Fruit fly (Drosophila melanogaster) whole organism, prepupa: Measurements from ENCODE around the gene GCS1.

ENCODE experiments used
- CG10669 ChIP-seq: fragments of 200-800 bp; sonication (Bioruptor generic); optimal IDR thresholded peaks from 3 replicates; lab custom pipeline; 2018; ENCODE audit warnings: missing biosample characterization, mild to moderate bottlenecking, missing genetic modification characterization, moderate library complexity
- CG15336 ChIP-seq: fragments of 200-800 bp; sonication (Bioruptor generic); IDR thresholded peaks from 2 replicates; pipeline ENCODE4 v1.3.6; 2022; ENCODE audit warnings: missing biosample characterization, missing genetic modification characterization
- CG1621 ChIP-seq: fragments of 200-800 bp; sonication (Bioruptor generic); optimal IDR thresholded peaks from 3 replicates; lab custom pipeline; 2018; ENCODE audit warnings: missing biosample characterization, mild to moderate bottlenecking, missing genetic modification characterization
- CG3032 ChIP-seq: fragments of 200-800 bp; optimal IDR thresholded peaks from 2 replicates; lab custom pipeline; 2019; ENCODE audit warnings: missing biosample characterization, mild to moderate bottlenecking, missing genetic modification characterization, moderate library complexity
- CG32006 ChIP-seq: fragments of 200-800 bp; sonication (Bioruptor generic); optimal IDR thresholded peaks from 3 replicates; lab custom pipeline; 2017; ENCODE audit warnings: missing biosample characterization, mild to moderate bottlenecking, missing genetic modification characterization
- CG3919 ChIP-seq: fragments of 200-800 bp; sonication (Bioruptor generic); optimal IDR thresholded peaks from 3 replicates; lab custom pipeline; 2016; ENCODE audit warnings: missing biosample characterization, missing genetic modification characterization
- CG4318 ChIP-seq: fragments of 200-800 bp; sonication (Bioruptor generic); optimal IDR thresholded peaks from 3 replicates; lab custom pipeline; 2017; ENCODE audit warnings: missing biosample characterization, mild to moderate bottlenecking, missing genetic modification characterization
- CG6163 ChIP-seq: fragments of 200-800 bp; sonication (Bioruptor generic); IDR thresholded peaks from 3 replicates; pipeline ENCODE4 v1.3.6; 2022; ENCODE audit warnings: missing biosample characterization, missing genetic modification characterization
- CG6276 ChIP-seq: fragments of 200-800 bp; sonication (Bioruptor generic); optimal IDR thresholded peaks from 2 replicates; lab custom pipeline; 2017; ENCODE audit warnings: missing biosample characterization, mild to moderate bottlenecking, missing genetic modification characterization
- CG6808 ChIP-seq: fragments of 200-800 bp; sonication (Bioruptor generic); optimal IDR thresholded peaks from 3 replicates; lab custom pipeline; 2017; ENCODE audit warnings: missing biosample characterization, missing genetic modification characterization, mild to moderate bottlenecking, moderate library complexity, missing genetic modification reagents
- CG7368 ChIP-seq: fragments of 200-800 bp; sonication (Bioruptor generic); optimal IDR thresholded peaks from 3 replicates; lab custom pipeline; 2016; ENCODE audit warnings: missing biosample characterization, missing genetic modification characterization
- CG9139 ChIP-seq: fragments of 200-800 bp; sonication (Bioruptor generic); optimal IDR thresholded peaks from 3 replicates; lab custom pipeline; 2017; ENCODE audit warnings: missing biosample characterization, mild to moderate bottlenecking, missing genetic modification characterization
- Eip75B ChIP-seq: fragments of 200-800 bp; sonication (Bioruptor generic); optimal IDR thresholded peaks from 3 replicates; lab custom pipeline; 2016; ENCODE audit warnings: missing biosample characterization, missing genetic modification characterization
- Eip78C ChIP-seq: fragments of 200-800 bp; sonication (Bioruptor generic); peaks from one replicate; lab custom pipeline; 2016; ENCODE audit warnings: missing biosample characterization, missing genetic modification characterization
- Eip93F ChIP-seq: fragments of 200-800 bp; sonication (Bioruptor generic); optimal IDR thresholded peaks from 2 replicates; lab custom pipeline; 2016; ENCODE audit warnings: missing biosample characterization, mild to moderate bottlenecking, missing genetic modification characterization
- Ets21C ChIP-seq: fragments of 200-800 bp; sonication (Bioruptor generic); optimal IDR thresholded peaks from 3 replicates; lab custom pipeline; 2016; ENCODE audit warnings: missing biosample characterization, missing genetic modification characterization
- Gug ChIP-seq: fragments of 200-800 bp; sonication (Bioruptor generic); IDR thresholded peaks from 2 replicates; pipeline ENCODE4 v1.3.6; 2022; ENCODE audit warnings: missing biosample characterization, missing genetic modification characterization
- Hr4 ChIP-seq: fragments of 200-800 bp; sonication (Bioruptor generic); optimal IDR thresholded peaks from 3 replicates; lab custom pipeline; 2016; ENCODE audit warnings: missing biosample characterization, missing genetic modification characterization
- Met ChIP-seq: fragments of 200-800 bp; sonication (Bioruptor generic); optimal IDR thresholded peaks from 3 replicates; lab custom pipeline; 2016; ENCODE audit warnings: missing biosample characterization, missing genetic modification characterization
- OdsH ChIP-seq: fragments of 200-800 bp; sonication (Bioruptor generic); optimal IDR thresholded peaks from 3 replicates; lab custom pipeline; 2016; ENCODE audit warnings: missing biosample characterization, missing genetic modification characterization
- Smox ChIP-seq: fragments of 200-800 bp; sonication (Bioruptor generic); optimal IDR thresholded peaks from 3 replicates; lab custom pipeline; 2016; ENCODE audit warnings: missing biosample characterization, missing genetic modification characterization
- Sox14 ChIP-seq: fragments of 200-800 bp; sonication (Bioruptor generic); optimal IDR thresholded peaks from 3 replicates; lab custom pipeline; 2016; ENCODE audit warnings: missing biosample characterization, missing genetic modification characterization
- Sox15 ChIP-seq: fragments of 200-800 bp; sonication (Bioruptor generic); optimal IDR thresholded peaks from 3 replicates; lab custom pipeline; 2016; ENCODE audit warnings: missing biosample characterization, missing genetic modification characterization
- achi ChIP-seq: fragments of 200-800 bp; sonication (Bioruptor generic); optimal IDR thresholded peaks from 3 replicates; lab custom pipeline; 2016; ENCODE audit warnings: missing biosample characterization, missing genetic modification characterization
- cyc ChIP-seq: fragments of 200-800 bp; sonication (Bioruptor generic); optimal IDR thresholded peaks from 3 replicates; lab custom pipeline; 2016; ENCODE audit warnings: missing biosample characterization, missing genetic modification characterization
- dsx ChIP-seq: fragments of 200-800 bp; optimal IDR thresholded peaks from 3 replicates; lab custom pipeline; 2019; ENCODE audit warnings: missing biosample characterization, mild to moderate bottlenecking, missing genetic modification characterization, moderate library complexity; ENCODE audit not compliant: poor library complexity, severe bottlenecking
- eg ChIP-seq: fragments of 200-800 bp; sonication (Bioruptor generic); IDR thresholded peaks from 3 replicates; pipeline ENCODE4 v1.3.6; 2022; ENCODE audit warnings: missing biosample characterization, missing genetic modification characterization
- esn ChIP-seq: fragments of 200-800 bp; sonication (Bioruptor generic); optimal IDR thresholded peaks from 2 replicates; lab custom pipeline; 2016; ENCODE audit warnings: missing biosample characterization, mild to moderate bottlenecking, missing genetic modification characterization, moderate library complexity
- fkh ChIP-seq: fragments of 200-800 bp; sonication (Bioruptor generic); optimal IDR thresholded peaks from 3 replicates; lab custom pipeline; 2017; ENCODE audit warnings: missing biosample characterization, mild to moderate bottlenecking, missing genetic modification characterization, moderate library complexity
- lz ChIP-seq: fragments of 200-800 bp; sonication (Bioruptor generic); optimal IDR thresholded peaks from 3 replicates; lab custom pipeline; 2016; ENCODE audit warnings: missing biosample characterization, missing genetic modification characterization
- net ChIP-seq: fragments of 200-800 bp; sonication (Bioruptor generic); optimal IDR thresholded peaks from 3 replicates; lab custom pipeline; 2016; ENCODE audit warnings: missing biosample characterization, missing genetic modification characterization
- pdm3 ChIP-seq: fragments of 200-800 bp; sonication (Bioruptor generic); optimal IDR thresholded peaks from 3 replicates; lab custom pipeline; 2016; ENCODE audit warnings: missing biosample characterization, missing genetic modification characterization
- salr ChIP-seq, 2 experiments: fragments of 200-800 bp; sonication (Bioruptor generic); optimal IDR thresholded peaks; 3 replicates each; lab custom pipeline; 2016 to 2018; ENCODE audit warnings: missing biosample characterization in 2 of 2, missing genetic modification characterization in 2 of 2, mild to moderate bottlenecking in 1 of 2
- spab ChIP-seq: fragments of 200-800 bp; sonication (Bioruptor generic); optimal IDR thresholded peaks from 2 replicates; lab custom pipeline; 2017; ENCODE audit warnings: missing biosample characterization, mild to moderate bottlenecking, missing genetic modification characterization, missing genetic modification reagents
- ss ChIP-seq, 2 experiments: fragments of 200-800 bp; sonication (Bioruptor generic); optimal IDR thresholded peaks; 2 replicates in 1 of 2; 3 replicates in 1 of 2; lab custom pipeline; 2017 to 2018; ENCODE audit warnings: mild to moderate bottlenecking in 2 of 2, missing biosample characterization in 2 of 2, missing genetic modification characterization in 2 of 2, moderate library complexity in 1 of 2
- svp ChIP-seq: fragments of 200-800 bp; sonication (Bioruptor generic); peaks from one replicate; lab custom pipeline; 2016; ENCODE audit warnings: missing biosample characterization, missing genetic modification characterization
- topi ChIP-seq: fragments of 200-800 bp; sonication (Bioruptor generic); optimal IDR thresholded peaks from 3 replicates; lab custom pipeline; 2016; ENCODE audit warnings: missing biosample characterization, missing genetic modification characterization

The GCS1 gene

DNA sequence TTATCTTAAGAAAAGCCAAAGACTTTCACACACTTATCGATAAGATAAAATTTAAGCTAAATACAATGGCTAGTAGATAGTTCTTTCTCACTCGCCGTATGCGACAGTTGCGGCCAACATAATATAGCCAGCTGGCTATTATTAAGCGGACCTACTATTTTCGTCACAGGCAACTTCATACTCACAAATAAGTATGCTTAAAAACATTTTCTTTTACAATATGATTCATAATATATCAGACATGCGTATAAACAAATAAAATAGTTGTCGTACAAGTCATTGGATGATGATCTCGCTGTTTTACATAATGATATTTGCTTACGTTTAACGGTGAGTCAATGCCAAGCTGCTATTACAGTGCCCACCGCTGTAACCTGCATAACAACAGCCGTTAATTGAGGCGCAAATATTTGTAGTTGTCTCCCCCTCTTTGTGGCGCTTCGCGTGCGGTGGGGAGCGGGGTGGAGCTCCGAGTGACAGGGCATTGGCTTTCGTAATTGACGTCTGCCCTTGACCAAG is 21.5 kb downstream of the GCS1 start (continued):
- TF ChIP-seq CG6276 (peak; percentile 79), topi (peak; percentile 72), pdm3 (GFP tag; lab: Kevin White, UChicago) (peak; percentile 83), fkh (GFP tag; lab: Kevin White, UChicago) (peak; percentile 97), Smox (GFP tag; lab: Kevin White, UChicago) (peak; percentile 70), net (peak; percentile 74), CG4318 (peak; percentile 69), salr (GFP tag; optimal IDR thresholded peaks at IDR 0.05; lab: Kevin White, UChicago) (peak in 1 of 2 experiments; percentile 54), spab (GFP tag; lab: Kevin White, UChicago) (peak; percentile 51), Hr4 (GFP tag; lab: Kevin White, UChicago) (peak; percentile 84), Eip75B (GFP tag; lab: Kevin White, UChicago) (peak; percentile 73), dsx (GFP tag; lab: Kevin White, UChicago) (peak; percentile 60), CG10669 (peak; percentile 79), CG3032 (tag; lab: Kevin White, UChicago) (peak; percentile 68), Ets21C (GFP tag; lab: Kevin White, UChicago) (peak; percentile 58), CG6163 (GFP tag; lab: Robert Waterston, UW) (peak; percentile 72), CG1621 (tag; lab: Kevin White, UChicago) (peak; percentile 74), Sox15 (GFP tag; lab: Kevin White, UChicago) (peak; percentile 64), Met (peak; percentile 75)
- TF ChIP-seq, all 60 proteins: peak for 57

- TF ChIP-seq Sox14 (peak; percentile 23), fkh (GFP tag; lab: Kevin White, UChicago) (peak; percentile 57), ss (GFP tag; optimal IDR thresholded peaks at IDR 0.05; lab: Kevin White, UChicago) (peak in 1 of 2 experiments; percentile 40), Met (peak; percentile 23), OdsH (GFP tag; lab: Kevin White, UChicago) (peak; percentile 0), CG6808 (peak; percentile 17), CG32006 (GFP tag; lab: Kevin White, UChicago) (no peak), cyc (GFP tag; lab: Kevin White, UChicago) (no peak), lz (no peak), svp (GFP tag; lab: Kevin White, UChicago) (peak; percentile 33), esn (GFP tag; lab: Kevin White, UChicago) (peak; percentile 24), pdm3 (GFP tag; lab: Kevin White, UChicago) (peak; percentile 6), CG1621 (tag; lab: Kevin White, UChicago) (peak; percentile 2), Eip78C (GFP tag; lab: Kevin White, UChicago) (peak; percentile 60), achi (GFP tag; lab: Kevin White, UChicago) (peak; percentile 4), spab (GFP tag; lab: Kevin White, UChicago) (no peak)
These were observed 22.5 kb downstream of the GCS1 start, which contains the start of gene Gapvd1 for dm6 chrX:11325175-11325768. Gene Gapvd1, plus strand, starts transcription at chrX:11325385.

- TF ChIP-seq Eip78C (GFP tag; lab: Kevin White, UChicago) (peak; percentile 32), dsx (GFP tag; lab: Kevin White, UChicago) (no peak), svp (GFP tag; lab: Kevin White, UChicago) (peak; percentile 81), Gug (GFP tag; lab: Robert Waterston, UW) (no peak), CG15336 (GFP tag; lab: Robert Waterston, UW) (no peak), fkh (GFP tag; lab: Kevin White, UChicago) (peak; percentile 42)
These were observed 25.1 kb downstream of the GCS1 start for dm6 chrX:11322659-11323058.

DNA sequence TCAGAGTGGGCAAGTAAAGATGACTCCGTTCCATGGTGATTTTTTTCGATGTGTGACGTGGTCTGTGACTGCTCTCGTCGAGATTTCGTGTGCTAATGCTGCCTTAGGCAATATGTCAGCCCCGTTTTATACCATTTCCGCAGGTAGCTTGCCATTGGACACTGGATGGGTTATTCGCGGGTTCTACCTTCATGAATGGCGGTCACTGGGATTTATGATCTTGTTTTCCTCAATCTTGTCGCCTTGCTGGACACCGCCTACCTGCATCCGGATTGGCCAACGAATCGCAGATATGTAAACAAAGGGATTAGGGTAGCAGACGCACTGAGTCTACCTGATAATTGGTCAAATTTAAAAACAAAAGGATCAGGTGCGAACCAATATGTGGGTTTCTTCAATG is 25.5 kb downstream of the GCS1 start, which contains the start of gene sisA:
Gene sisA, minus strand, starts transcription at position 101 of the 400 bp plus-strand sequence.
- TF ChIP-seq net (no peak), CG7368 (GFP tag; lab: Kevin White, UChicago) (no peak), pdm3 (GFP tag; lab: Kevin White, UChicago) (no peak), CG3919 (no peak), CG1621 (tag; lab: Kevin White, UChicago) (no peak), ss (GFP tag; optimal IDR thresholded peaks at IDR 0.05; lab: Kevin White, UChicago) (no peak), fkh (GFP tag; lab: Kevin White, UChicago) (no peak), eg (GFP tag; lab: Robert Waterston, UW) (no peak), CG9139 (no peak), dsx (GFP tag; lab: Kevin White, UChicago) (no peak), CG10669 (no peak), cyc (GFP tag; lab: Kevin White, UChicago) (no peak), svp (GFP tag; lab: Kevin White, UChicago) (no peak), CG6163 (GFP tag; lab: Robert Waterston, UW) (no peak), Eip93F (GFP tag; lab: Kevin White, UChicago) (no peak), CG3032 (tag; lab: Kevin White, UChicago) (no peak)
- TF ChIP-seq, all 60 proteins: peak for 0
